Fruit fly (Drosophila melanogaster) whole organism, prepupa: ENCODE measurements around the gene bb8.

Source experiments
- CG10669 ChIP-seq: fragments of 200-800 bp; sonication (Bioruptor generic); optimal IDR thresholded peaks from 3 replicates; lab custom pipeline; 2018; ENCODE audit warnings: missing biosample characterization, mild to moderate bottlenecking, missing genetic modification characterization, moderate library complexity
- CG3032 ChIP-seq: fragments of 200-800 bp; optimal IDR thresholded peaks from 2 replicates; lab custom pipeline; 2019; ENCODE audit warnings: missing biosample characterization, mild to moderate bottlenecking, missing genetic modification characterization, moderate library complexity
- fd59A ChIP-seq: fragments of 200-800 bp; sonication (Bioruptor generic); optimal IDR thresholded peaks from 2 replicates; lab custom pipeline; 2017; ENCODE audit warnings: missing biosample characterization, mild to moderate bottlenecking, missing genetic modification characterization, missing genetic modification reagents

DNA sequence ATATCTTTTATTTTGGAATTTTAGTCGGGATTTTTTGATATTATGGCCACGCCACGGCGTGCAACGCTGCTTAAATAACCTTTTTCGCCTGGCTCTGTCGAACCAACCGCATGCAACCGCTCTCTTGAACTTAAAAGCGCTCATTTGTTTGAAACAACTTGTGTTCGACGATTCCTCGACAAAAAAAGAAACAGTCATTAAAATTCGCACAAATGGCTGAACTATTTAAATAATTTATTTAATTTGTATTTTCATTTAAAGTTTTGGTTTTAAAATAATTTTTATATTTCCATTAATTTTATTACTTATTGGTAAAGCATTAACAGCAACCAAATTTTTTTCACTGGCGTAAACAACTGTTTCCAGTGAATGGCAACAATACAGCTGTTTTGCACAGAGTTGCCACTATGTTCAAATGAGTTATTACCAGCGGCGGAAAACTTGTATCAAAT is 9.2 kb downstream of the bb8 start, which contains the start of the genes orb and Cdc16:
- peak; percentile 84 for TF ChIP-seq CG10669 (GFP tag; lab: Kevin White, UChicago)
- peak; percentile 60 for TF ChIP-seq fd59A (GFP tag; lab: Kevin White, UChicago)
- TF ChIP-seq CG3032, result peak; percentile 98
